Worm (Caenorhabditis elegans): Measurements from ENCODE around the gene nhr-164.
"Not testable (repeated sequence)": the region's sequence is repeated elsewhere in the genome, so short reads cannot be mapped to it uniquely, and the experiment has no call there.

Gene nhr-164

DNA sequence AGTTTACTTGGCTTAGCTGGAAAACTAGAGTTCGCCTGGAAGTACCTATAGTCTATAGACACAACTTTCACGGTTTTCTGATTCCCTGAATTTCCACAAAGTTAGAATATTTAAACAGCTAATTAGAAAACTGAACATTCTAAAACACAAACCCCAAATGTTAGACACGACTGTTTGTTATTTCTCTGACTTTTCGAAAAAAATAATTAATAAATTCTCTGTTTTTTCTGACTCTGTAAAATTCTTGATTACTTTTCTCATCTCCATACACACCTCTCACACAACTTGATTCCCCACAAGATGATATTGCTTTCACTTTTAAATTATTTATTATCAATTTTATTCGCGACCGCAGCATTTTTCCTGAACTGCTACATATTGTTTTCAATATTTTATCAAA lies 18.0 kb upstream of the nhr-164 start, which contains the start of gene srbc-75:
srbc-75 (plus strand) TSS at position 301 of the 400 bp plus-strand sequence.
- no peak for TF ChIP-seq C08G9.2 (tag; optimal IDR thresholded peaks at IDR 0.05)
- TF ChIP-seq pqm-1 (tag; optimal IDR thresholded peaks at IDR 0.05), result no peak
- no peak for TF ChIP-seq ceh-18 (tag; optimal IDR thresholded peaks at IDR 0.05)
- TF ChIP-seq lim-6 (tag; optimal IDR thresholded peaks at IDR 0.05), result no peak

DNA sequence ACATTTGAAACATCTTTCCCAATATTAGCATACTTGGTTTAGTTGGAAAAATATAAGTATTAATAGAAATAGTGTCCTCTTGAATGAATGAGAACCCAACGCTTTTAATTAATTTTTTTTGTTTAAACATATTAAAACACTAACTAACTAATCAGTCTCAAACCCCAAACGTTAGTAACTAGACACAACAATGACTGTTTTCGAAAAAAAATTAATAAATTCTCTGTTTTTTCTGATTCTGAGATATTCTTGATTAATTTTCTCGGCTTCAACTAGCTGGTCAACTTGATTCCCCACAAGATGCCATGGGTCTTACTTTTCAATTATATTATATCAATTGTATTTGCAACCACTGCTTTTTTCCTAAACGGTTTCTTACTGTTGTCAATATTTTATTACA lies 16.5 kb upstream of the nhr-164 start, which contains the start of gene srbc-76:
srbc-76 (plus strand) TSS at position 301 of the 400 bp plus-strand sequence.
- TF ChIP-seq lin-11 (tag; optimal IDR thresholded peaks at IDR 0.05) (no peak), hlh-13 (GFP tag; optimal IDR thresholded peaks at IDR 0.05) (no peak), fax-1 (tag; optimal IDR thresholded peaks at IDR 0.05) (no peak), unc-3 (GFP tag; conservative IDR thresholded peaks at IDR 0.05) (no peak), unc-3 (tag; optimal IDR thresholded peaks at IDR 0.05) (no peak), ztf-16 (tag; optimal IDR thresholded peaks at IDR 0.05) (no peak)

DNA sequence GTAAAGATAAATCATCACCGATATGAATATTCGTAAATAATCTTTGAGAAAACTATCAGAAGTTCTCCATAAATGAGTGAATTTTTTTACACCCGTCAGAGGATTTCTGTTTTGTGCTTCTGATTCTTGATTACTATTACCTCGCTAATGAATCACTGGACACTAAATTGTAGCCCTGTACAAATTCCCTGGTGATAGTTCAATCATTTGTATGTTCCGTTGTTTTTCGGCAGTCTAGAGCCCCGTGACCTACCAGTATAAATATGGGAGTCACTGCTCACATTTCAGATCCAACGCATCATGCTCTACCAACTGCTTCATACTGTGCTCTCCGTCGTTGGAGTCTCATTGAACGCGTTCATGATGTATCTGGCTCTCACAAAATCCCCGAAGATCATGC lies 14.7 kb upstream of the nhr-164 start, which contains the start of gene srd-28:
srd-28 (plus strand) TSS at position 301 of the 400 bp plus-strand sequence.
- not testable (repeated sequence) for TF ChIP-seq eyg-1, ceh-22, ceh-34 (tag; optimal IDR thresholded peaks at IDR 0.05)

- no peak for TF ChIP-seq ceh-48 (tag; optimal IDR thresholded peaks at IDR 0.05)
- TF ChIP-seq C08G9.2 (tag; optimal IDR thresholded peaks at IDR 0.05), result no peak
- TF ChIP-seq ama-1 (optimal IDR thresholded peaks at IDR 0.05), result no peak
- TF ChIP-seq nfya-1 (tag; optimal IDR thresholded peaks at IDR 0.05), result no peak
Observed at ce11 chrV:15244456-15244855, 8.9 kb upstream of the nhr-164 start, which contains the start of gene kin-30. Gene kin-30, plus strand, starts transcription at chrV:15244756.

- no peak for TF ChIP-seq pqm-1 (tag; optimal IDR thresholded peaks at IDR 0.05)
- TF ChIP-seq ceh-9 (tag; optimal IDR thresholded peaks at IDR 0.05), result no peak
Observed at ce11 chrV:15241259-15241658, 5.7 kb upstream of the nhr-164 start, which contains the start of gene chil-12. Gene chil-12, plus strand, starts transcription at chrV:15241559.

ce11 chrV:15240215-15240614 lies 4.7 kb upstream of the nhr-164 start, which contains the start of gene srw-11:
Gene srw-11, minus strand, starts transcription at chrV:15240315.
- TF ChIP-seq ref-2 (tag; optimal IDR thresholded peaks at IDR 0.05) (no peak), ceh-14 (tag; optimal IDR thresholded peaks at IDR 0.05) (no peak), unc-86 (tag; optimal IDR thresholded peaks at IDR 0.05) (no peak)

- TF ChIP-seq ttx-3 (tag; optimal IDR thresholded peaks at IDR 0.05) (no peak), fkh-6 (tag; optimal IDR thresholded peaks at IDR 0.05) (no peak), pax-1 (tag; optimal IDR thresholded peaks at IDR 0.05) (no peak), nhr-232 (tag; optimal IDR thresholded peaks at IDR 0.05) (no peak), ceh-31 (tag; optimal IDR thresholded peaks at IDR 0.05) (no peak), hlh-15 (tag; optimal IDR thresholded peaks at IDR 0.05) (no peak), ceh-30 (tag; optimal IDR thresholded peaks at IDR 0.05) (no peak), pqm-1 (tag; optimal IDR thresholded peaks at IDR 0.05) (no peak), T23F11.4 (GFP tag; optimal IDR thresholded peaks at IDR 0.05) (no peak), C38D4.7 (GFP tag; optimal IDR thresholded peaks at IDR 0.05) (no peak), dmd-4 (tag; optimal IDR thresholded peaks at IDR 0.05; ENCODE audit: borderline replicate concordance) (no peak), unc-86 (tag; optimal IDR thresholded peaks at IDR 0.05) (no peak)
Observed at ce11 chrV:15238552-15238951, 3.0 kb upstream of the nhr-164 start, which contains the start of gene srw-12. Gene srw-12, minus strand, starts transcription at chrV:15238652.

Measured in whole organism, late embryonic.